Worm (Caenorhabditis elegans): ENCODE results near the gene sri-24.

The sri-24 gene

DNA sequence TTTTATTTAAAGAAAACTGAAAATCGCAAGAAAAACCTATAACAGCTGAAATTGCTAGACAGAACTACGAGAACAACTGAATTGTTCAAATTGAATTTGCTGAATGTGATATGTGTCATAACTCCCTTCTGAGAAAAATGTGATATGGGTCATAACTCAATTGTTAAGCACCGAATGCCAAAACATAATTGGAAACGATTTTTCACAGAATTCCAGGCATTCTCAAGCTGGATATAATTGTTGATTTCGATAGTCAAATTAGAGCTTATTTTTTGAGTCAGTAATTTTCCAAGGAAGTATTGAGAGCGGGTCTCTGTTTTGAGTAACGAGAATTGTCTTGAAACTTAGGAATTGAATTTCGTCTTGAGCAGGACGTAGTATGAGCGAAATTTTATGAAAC lies 30.1 kb upstream of the sri-24 start:
- TF ChIP-seq hlh-4 (tag; optimal IDR thresholded peaks at IDR 0.05) (peak; percentile 54), nhr-71 (tag; optimal IDR thresholded peaks at IDR 0.05) (peak; percentile 59), nhr-11 (tag; optimal IDR thresholded peaks at IDR 0.05) (peak; percentile 13), fkh-8 (tag; optimal IDR thresholded peaks at IDR 0.05) (peak; percentile 58), sptf-1 (tag; optimal IDR thresholded peaks at IDR 0.05) (no peak), sox-4 (tag; optimal IDR thresholded peaks at IDR 0.05) (no peak), nhr-84 (tag; optimal IDR thresholded peaks at IDR 0.05) (no peak), zip-4 (GFP tag; optimal IDR thresholded peaks at IDR 0.05) (no peak), nhr-47 (tag; optimal IDR thresholded peaks at IDR 0.05) (peak; percentile 62)

DNA sequence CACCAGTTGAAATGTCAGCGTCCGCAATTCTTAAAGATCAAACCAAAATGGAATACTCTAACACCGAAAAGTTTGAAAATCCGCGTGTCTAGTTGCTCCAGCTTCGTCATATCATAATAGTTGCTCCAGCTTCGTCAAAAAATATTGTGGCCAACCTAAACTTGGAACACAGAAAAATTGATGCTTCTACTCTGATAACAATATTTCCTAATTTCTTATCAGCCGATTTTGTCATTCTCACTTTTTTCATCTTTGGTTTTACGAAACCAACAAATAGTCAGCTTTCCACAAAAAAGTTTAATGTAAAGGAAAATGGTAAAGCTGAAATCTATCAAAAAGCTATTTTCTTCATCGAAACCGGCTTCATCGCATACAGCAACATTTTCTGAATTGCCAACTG lies 29.6 kb upstream of the sri-24 start, which contains the start of gene fbxa-84:
Gene fbxa-84, plus strand, starts transcription at position 34 of the 400 bp plus-strand sequence.
- TF ChIP-seq efl-1 (optimal IDR thresholded peaks at IDR 0.05) (no peak), efl-1 (GFP tag; optimal IDR thresholded peaks at IDR 0.05 in 1 of 2) (peak in 1 of 2 experiments; percentile 83), lin-39 (tag; optimal IDR thresholded peaks at IDR 0.05) (no peak), elt-2 (tag; optimal IDR thresholded peaks at IDR 0.05) (peak; percentile 5)

ce11 chrV:15184097-15185040 lies 27.6 kb upstream of the sri-24 start, which contains the start of gene Y75B12B.1:
TSS of gene Y75B12B.1 (plus strand) at chrV:15184699.
- no peak for TF ChIP-seq unc-30 (tag; optimal IDR thresholded peaks at IDR 0.05)
- no peak for TF ChIP-seq ets-5 (GFP tag; IDR thresholded peaks at IDR 0.05)
- TF ChIP-seq ceh-90 (tag; optimal IDR thresholded peaks at IDR 0.05) = no peak
- TF ChIP-seq efl-1 (optimal IDR thresholded peaks at IDR 0.05) = no peak
- TF ChIP-seq efl-1 (GFP tag; optimal IDR thresholded peaks at IDR 0.05 in 1 of 2) = peak in 1 of 2 experiments; percentile 90
- no peak for TF ChIP-seq egl-13 (tag; optimal IDR thresholded peaks at IDR 0.05)

ce11 chrV:15186259-15186927 lies 25.6 kb upstream of the sri-24 start, which contains the start of gene Y75B12B.3:
TSS of gene Y75B12B.3 (minus strand) at chrV:15186279.
- no peak for TF ChIP-seq mab-9 (GFP tag; IDR thresholded peaks at IDR 0.05)
- TF ChIP-seq pax-3 (tag; optimal IDR thresholded peaks at IDR 0.05) = peak; percentile 26
- TF ChIP-seq aly-2 (tag; optimal IDR thresholded peaks at IDR 0.05) = peak; percentile 48
- TF ChIP-seq dsc-1 (tag; optimal IDR thresholded peaks at IDR 0.05) = no peak
- no peak for TF ChIP-seq mep-1 (tag; optimal IDR thresholded peaks at IDR 0.05)
- TF ChIP-seq nhr-71 (tag; optimal IDR thresholded peaks at IDR 0.05) = no peak
- peak; percentile 51 for TF ChIP-seq nhr-85 (tag)
- TF ChIP-seq grh-1 (GFP tag; IDR thresholded peaks at IDR 0.05) = 0 out of 2 replicates have a peak, but pooled peaks have one; percentile 15
- no peak for TF ChIP-seq efl-1 (optimal IDR thresholded peaks at IDR 0.05)
- TF ChIP-seq efl-1 (GFP tag; optimal IDR thresholded peaks at IDR 0.05 in 1 of 2) = peak in 1 of 2 experiments; percentile 58
- TF ChIP-seq ama-1 (optimal IDR thresholded peaks at IDR 0.05) = peak; percentile 93

- TF ChIP-seq pqm-1 (tag; optimal IDR thresholded peaks at IDR 0.05) (no peak), egl-13 (tag; optimal IDR thresholded peaks at IDR 0.05) (peak; percentile 75), pag-3 (tag; optimal IDR thresholded peaks at IDR 0.05; ENCODE audit: borderline replicate concordance, insufficient read depth) (peak; percentile 18), nhr-90 (tag; optimal IDR thresholded peaks at IDR 0.05; ENCODE audit: poor library complexity) (peak; percentile 87), elt-2 (tag; optimal IDR thresholded peaks at IDR 0.05) (peak; percentile 74), ama-1 (optimal IDR thresholded peaks at IDR 0.05) (no peak), nhr-20 (tag; optimal IDR thresholded peaks at IDR 0.05) (peak; percentile 92), nhr-77 (tag; optimal IDR thresholded peaks at IDR 0.05) (no peak), C16A3.4 (tag; optimal IDR thresholded peaks at IDR 0.05) (peak; percentile 37), unc-62 (GFP tag; optimal IDR thresholded peaks at IDR 0.05) (no peak), ceh-90 (tag; optimal IDR thresholded peaks at IDR 0.05) (no peak), irx-1 (tag; optimal IDR thresholded peaks at IDR 0.05) (peak; percentile 69), unc-30 (tag; optimal IDR thresholded peaks at IDR 0.05) (no peak), egl-27 (tag; optimal IDR thresholded peaks at IDR 0.05) (no peak), lin-39 (tag; optimal IDR thresholded peaks at IDR 0.05) (peak; percentile 55), nhr-237 (tag; optimal IDR thresholded peaks at IDR 0.05) (no peak), nhr-71 (tag; optimal IDR thresholded peaks at IDR 0.05) (peak; percentile 92), elt-3 (tag; optimal IDR thresholded peaks at IDR 0.05) (peak in 2 of 6 experiments; percentile 81 to 92), fkh-4 (tag; optimal IDR thresholded peaks at IDR 0.05; ENCODE audit: borderline replicate concordance) (no peak), nhr-28 (tag; optimal IDR thresholded peaks at IDR 0.05) (no peak)
These were observed 24.6 kb upstream of the sri-24 start, which contains the start of the genes cyn-7 and bath-36 for ce11 chrV:15187083-15188057. TSS of gene cyn-7 (minus strand) at chrV:15187378. TSS of gene bath-36 (plus strand) at chrV:15187888.

Measured in whole organism, L1 larva.